Worm (Caenorhabditis elegans) whole organism, late embryonic: ENCODE measurements around the gene scl-1.

ENCODE experiments used
- C08G9.2 ChIP-seq: sonication (generic microtip); optimal IDR thresholded peaks from 2 replicates; lab custom pipeline; 2016; ENCODE audit warnings: mild to moderate bottlenecking, missing genetic modification characterization, moderate library complexity, missing compliant biosample characterization
- C38D4.7 ChIP-seq: fragments of 200-800 bp; sonication (Bioruptor generic); optimal IDR thresholded peaks from 2 replicates; lab custom pipeline; 2018; ENCODE audit warnings: mild to moderate bottlenecking, missing genetic modification characterization, moderate library complexity, missing compliant biosample characterization
- F13H6.1 ChIP-seq: sonication (generic microtip); optimal IDR thresholded peaks from 2 replicates; lab custom pipeline; 2016; ENCODE audit warnings: missing genetic modification characterization, missing compliant biosample characterization
- K09A11.1 ChIP-seq: sonication (generic microtip); optimal IDR thresholded peaks from 2 replicates; lab custom pipeline; 2017; ENCODE audit warnings: antibody characterized with exemption, mild to moderate bottlenecking, missing genetic modification characterization, missing compliant biosample characterization; ENCODE audit not compliant: insufficient read depth
- Y22D7AL.16 ChIP-seq: sonication (generic microtip); optimal IDR thresholded peaks from 2 replicates; lab custom pipeline; 2016; ENCODE audit warnings: missing genetic modification characterization, missing compliant biosample characterization
- ahr-1 ChIP-seq: sonication (generic microtip); optimal IDR thresholded peaks from 2 replicates; lab custom pipeline; 2016; ENCODE audit warnings: missing genetic modification characterization, missing compliant biosample characterization
- ama-1 ChIP-seq: fragments of 150-350 bp; optimal IDR thresholded peaks from 2 replicates; lab custom pipeline; 2014
- ceh-14 ChIP-seq: sonication (generic microtip); optimal IDR thresholded peaks from 2 replicates; lab custom pipeline; 2016; ENCODE audit warnings: missing genotype, missing genetic modification characterization, missing compliant biosample characterization
- ceh-19 ChIP-seq: fragments of 200-800 bp; sonication (Bioruptor generic); optimal IDR thresholded peaks from 2 replicates; lab custom pipeline; 2018; ENCODE audit warnings: mild to moderate bottlenecking, missing genetic modification characterization, missing compliant biosample characterization
- ceh-2 ChIP-seq: sonication (generic microtip); optimal IDR thresholded peaks from 2 replicates; lab custom pipeline; 2016; ENCODE audit warnings: missing genotype, missing genetic modification characterization, missing compliant biosample characterization
- ceh-30 ChIP-seq: fragments of 150-350 bp; optimal IDR thresholded peaks from 2 replicates; lab custom pipeline; 2014; ENCODE audit warnings: missing biosample characterization, missing genetic modification characterization
- ceh-45 ChIP-seq: fragments of 200-800 bp; sonication (Bioruptor generic); IDR thresholded peaks from 2 replicates; pipeline ENCODE4 v1.3.6; 2022; ENCODE audit warnings: missing genetic modification reagents, missing genetic modification characterization, missing compliant biosample characterization
- ceh-9 ChIP-seq: sonication (generic microtip); optimal IDR thresholded peaks from 2 replicates; lab custom pipeline; 2016; ENCODE audit warnings: mild to moderate bottlenecking, missing genetic modification characterization, inconsistent platforms, missing compliant biosample characterization
- dve-1 ChIP-seq: sonication (generic microtip); optimal IDR thresholded peaks from 2 replicates; lab custom pipeline; 2017; ENCODE audit warnings: antibody characterized with exemption, mild to moderate bottlenecking, missing genetic modification characterization, missing compliant biosample characterization
- elt-2 ChIP-seq: sonication (generic microtip); optimal IDR thresholded peaks from 2 replicates; lab custom pipeline; 2016; ENCODE audit warnings: missing genetic modification reagents, missing genetic modification characterization, missing compliant biosample characterization
- ets-4 ChIP-seq: sonication (generic microtip); optimal IDR thresholded peaks from 2 replicates; lab custom pipeline; 2016; ENCODE audit warnings: missing genetic modification characterization, missing compliant biosample characterization
- fkh-10 ChIP-seq: fragments of 150-350 bp; optimal IDR thresholded peaks from 2 replicates; lab custom pipeline; 2014; ENCODE audit warnings: missing biosample characterization, missing genetic modification reagents, missing genetic modification characterization
- fkh-6 ChIP-seq: sonication (generic microtip); optimal IDR thresholded peaks from 2 replicates; lab custom pipeline; 2016; ENCODE audit warnings: missing genetic modification characterization, missing compliant biosample characterization
- hlh-6 ChIP-seq: sonication (generic microtip); optimal IDR thresholded peaks from 2 replicates; lab custom pipeline; 2016; ENCODE audit warnings: missing genotype, missing genetic modification characterization, missing compliant biosample characterization
- hlh-8 ChIP-seq: sonication (generic microtip); optimal IDR thresholded peaks from 2 replicates; lab custom pipeline; 2016; ENCODE audit warnings: missing genotype, missing genetic modification characterization, missing compliant biosample characterization
- lin-11 ChIP-seq: fragments of 200-800 bp; sonication (Bioruptor generic); optimal IDR thresholded peaks from 2 replicates; lab custom pipeline; 2018; ENCODE audit warnings: mild to moderate bottlenecking, missing genetic modification characterization, missing compliant biosample characterization
- mec-3 ChIP-seq: sonication (generic microtip); optimal IDR thresholded peaks from 2 replicates; lab custom pipeline; 2016; ENCODE audit warnings: borderline replicate concordance, missing genetic modification characterization, missing compliant biosample characterization
- nhr-11 ChIP-seq: fragments of 150-350 bp; optimal IDR thresholded peaks from 2 replicates; lab custom pipeline; 2014; ENCODE audit warnings: missing biosample characterization, missing genetic modification characterization
- nhr-232 ChIP-seq: sonication (generic microtip); optimal IDR thresholded peaks from 2 replicates; lab custom pipeline; 2016; ENCODE audit warnings: missing genetic modification characterization, missing compliant biosample characterization
- odd-2 ChIP-seq: sonication (generic microtip); optimal IDR thresholded peaks from 2 replicates; lab custom pipeline; 2017; ENCODE audit warnings: antibody characterized with exemption, mild to moderate bottlenecking, missing genetic modification characterization, missing compliant biosample characterization
- pat-9 ChIP-seq: fragments of 200-800 bp; sonication (Bioruptor generic); optimal IDR thresholded peaks from 2 replicates; lab custom pipeline; 2018; ENCODE audit warnings: mild to moderate bottlenecking, missing genetic modification characterization, moderate library complexity, missing compliant biosample characterization
- pax-1 ChIP-seq: fragments of 150-350 bp; optimal IDR thresholded peaks from 2 replicates; lab custom pipeline; 2014; ENCODE audit warnings: missing biosample characterization, missing genetic modification characterization
- pqm-1 ChIP-seq: sonication (generic microtip); optimal IDR thresholded peaks from 2 replicates; lab custom pipeline; 2016; ENCODE audit warnings: missing genetic modification characterization, missing compliant biosample characterization
- pros-1 ChIP-seq: fragments of 150-350 bp; optimal IDR thresholded peaks from 2 replicates; lab custom pipeline; 2014; ENCODE audit warnings: missing biosample characterization, missing genetic modification reagents, missing genetic modification characterization
- sox-2 ChIP-seq: fragments of 200-800 bp; sonication (Bioruptor generic); IDR thresholded peaks from 2 replicates; pipeline ENCODE4 v1.3.6; 2022; ENCODE audit warnings: missing genetic modification reagents, missing genetic modification characterization, missing compliant biosample characterization
- sox-4 ChIP-seq: sonication (generic microtip); optimal IDR thresholded peaks from 2 replicates; lab custom pipeline; 2017; ENCODE audit warnings: mild to moderate bottlenecking, missing genetic modification characterization, inconsistent platforms, missing compliant biosample characterization
- tbx-2 ChIP-seq: sonication (generic microtip); optimal IDR thresholded peaks from 2 replicates; lab custom pipeline; 2016; ENCODE audit warnings: missing genetic modification characterization, missing compliant biosample characterization
- unc-3 ChIP-seq, 2 experiments: fragments of 200-800 bp in 1 of 2; sonication (Bioruptor generic) in 1 of 2; sonication (generic microtip) in 1 of 2; conservative IDR thresholded peaks in 1 of 2; optimal IDR thresholded peaks in 1 of 2; 2 replicates each; pipeline versions ENCODE4 v1.3.6 to Lab custom; 2016 to 2022; ENCODE audit warnings: missing compliant biosample characterization in 2 of 2, missing genetic modification characterization in 2 of 2, missing genetic modification reagents in 1 of 2
- unc-42 ChIP-seq: sonication (generic microtip); optimal IDR thresholded peaks from 2 replicates; lab custom pipeline; 2016; ENCODE audit warnings: missing genotype, missing genetic modification characterization, missing compliant biosample characterization
- unc-55 ChIP-seq: sonication (generic microtip); optimal IDR thresholded peaks from 2 replicates; lab custom pipeline; 2017; ENCODE audit warnings: missing biosample characterization, missing genetic modification reagents, missing genetic modification characterization
- zip-5 ChIP-seq: sonication (generic microtip); optimal IDR thresholded peaks from 2 replicates; lab custom pipeline; 2016; ENCODE audit warnings: missing genetic modification characterization, missing compliant biosample characterization

scl-1 gene

ce11 chrIV:13078342-13078741 is 22.2 kb downstream of the scl-1 start:
- TF ChIP-seq ceh-2 (tag; lab: Kevin White, UChicago) = no peak
- TF ChIP-seq mec-3 (tag; lab: Kevin White, UChicago) = no peak
- no peak for TF ChIP-seq pqm-1 (tag; lab: Kevin White, UChicago)
- TF ChIP-seq unc-42 = no peak
- no peak for TF ChIP-seq C08G9.2
- no peak for TF ChIP-seq ama-1 (lab: Kevin White, UChicago)
- no peak for TF ChIP-seq dve-1 (tag; lab: Kevin White, UChicago)
- no peak for TF ChIP-seq fkh-6 (tag; lab: Kevin White, UChicago)
- TF ChIP-seq nhr-11 (tag; lab: Kevin White, UChicago) = no peak
- TF ChIP-seq pat-9 (tag; lab: Kevin White, UChicago) = no peak
- TF ChIP-seq K09A11.1 (tag; lab: Kevin White, UChicago) = no peak

ce11 chrIV:13079119-13079518 is 23.0 kb downstream of the scl-1 start, which contains the start of gene C39E9.8:
C39E9.8 (plus strand) TSS chrIV:13079446.
- no peak for TF ChIP-seq ceh-30 (tag; lab: Kevin White, UChicago)
- TF ChIP-seq lin-11 (tag; lab: Kevin White, UChicago) = no peak
- TF ChIP-seq sox-4 (tag; lab: Kevin White, UChicago) = no peak
- no peak for TF ChIP-seq ets-4 (tag; lab: Kevin White, UChicago)
- no peak for TF ChIP-seq C38D4.7
- no peak for TF ChIP-seq sox-2 (GFP tag; lab: Robert Waterston, UW)
- TF ChIP-seq hlh-8 (tag; lab: Kevin White, UChicago) = no peak
- no peak for TF ChIP-seq zip-5 (tag; lab: Kevin White, UChicago)

- TF ChIP-seq pros-1 (tag; lab: Kevin White, UChicago) = no peak
- no peak for TF ChIP-seq ceh-45
- no peak for TF ChIP-seq ama-1 (lab: Kevin White, UChicago)
- TF ChIP-seq hlh-6 (tag; lab: Kevin White, UChicago) = no peak
- TF ChIP-seq unc-55 (GFP tag; lab: Kevin White, UChicago) = no peak
- no peak for TF ChIP-seq C08G9.2
- no peak for TF ChIP-seq Y22D7AL.16 (tag; lab: Kevin White, UChicago)
- TF ChIP-seq F13H6.1 (tag; lab: Kevin White, UChicago) = no peak
- TF ChIP-seq pax-1 = no peak
- TF ChIP-seq fkh-10 = no peak
Measured at ce11 chrIV:13080185-13080584, 24.1 kb downstream of the scl-1 start.

- TF ChIP-seq zip-5 (tag; lab: Kevin White, UChicago) = no peak
- no peak for TF ChIP-seq ceh-14 (tag; lab: Kevin White, UChicago)
- TF ChIP-seq nhr-232 (tag; lab: Kevin White, UChicago) = no peak
- no peak for TF ChIP-seq fkh-6 (tag; lab: Kevin White, UChicago)
- TF ChIP-seq C08G9.2 = no peak
- TF ChIP-seq unc-3 (GFP tag; conservative IDR thresholded peaks at IDR 0.05; lab: Robert Waterston, UW) = no peak
- no peak for TF ChIP-seq unc-3 (tag; optimal IDR thresholded peaks at IDR 0.05; lab: Kevin White, UChicago)
- TF ChIP-seq elt-2 (tag; lab: Kevin White, UChicago) = no peak
- no peak for TF ChIP-seq ahr-1 (tag; lab: Kevin White, UChicago)
- TF ChIP-seq ceh-19 (GFP tag; lab: Kevin White, UChicago) = no peak
- no peak for TF ChIP-seq ets-4 (tag; lab: Kevin White, UChicago)
- no peak for TF ChIP-seq odd-2 (tag; lab: Kevin White, UChicago)
- TF ChIP-seq ceh-9 (tag; lab: Kevin White, UChicago) = no peak
- no peak for TF ChIP-seq hlh-6 (tag; lab: Kevin White, UChicago)
- no peak for TF ChIP-seq ceh-2 (tag; lab: Kevin White, UChicago)
- no peak for TF ChIP-seq lin-11 (tag; lab: Kevin White, UChicago)
- no peak for TF ChIP-seq tbx-2 (tag; lab: Kevin White, UChicago)
Measured at ce11 chrIV:13080861-13081260, 24.7 kb downstream of the scl-1 start.
